Fruit fly (Drosophila melanogaster) whole organism, embryonic: ENCODE measurements around the gene yrt.

Source experiments
- Adf1 ChIP-seq: fragments of 200-800 bp; sonication (Bioruptor generic); IDR thresholded peaks from 2 replicates; pipeline ENCODE4 v1.3.6; 2022; ENCODE audit warnings: missing biosample characterization, missing genetic modification characterization
- B-H1 ChIP-seq: fragments of 200-800 bp; sonication (Bioruptor generic); IDR thresholded peaks from 3 replicates; pipeline ENCODE4 v1.3.6; 2022; ENCODE audit warnings: missing biosample characterization, missing genetic modification characterization
- CG10654 ChIP-seq: fragments of 200-800 bp; sonication (Bioruptor generic); optimal IDR thresholded peaks from 2 replicates; lab custom pipeline; 2016; ENCODE audit warnings: missing biosample characterization, missing genetic modification characterization
- CG10979 ChIP-seq: fragments of 200-800 bp; sonication (Bioruptor generic); optimal IDR thresholded peaks from 2 replicates; lab custom pipeline; 2018; ENCODE audit warnings: missing biosample characterization, mild to moderate bottlenecking, missing genetic modification characterization, moderate library complexity
- CG11560 ChIP-seq: fragments of 200-800 bp; sonication (Bioruptor generic); IDR thresholded peaks from 3 replicates; pipeline ENCODE4 v1.3.6; 2022; ENCODE audit warnings: missing biosample characterization, missing genetic modification characterization
- CG13424 ChIP-seq: fragments of 200-800 bp; sonication (Bioruptor generic); optimal IDR thresholded peaks from 2 replicates; lab custom pipeline; 2019; ENCODE audit warnings: missing biosample characterization, mild to moderate bottlenecking, missing genetic modification characterization, moderate library complexity
- CG15073 ChIP-seq: fragments of 200-800 bp; sonication (Bioruptor generic); optimal IDR thresholded peaks from 2 replicates; lab custom pipeline; 2016; ENCODE audit warnings: missing biosample characterization, missing genetic modification characterization
- CG2202 ChIP-seq: fragments of 200-800 bp; sonication (Bioruptor generic); optimal IDR thresholded peaks from 2 replicates; lab custom pipeline; 2018; ENCODE audit warnings: missing biosample characterization, mild to moderate bottlenecking, missing genetic modification characterization
- CG2712 ChIP-seq: fragments of 200-800 bp; optimal IDR thresholded peaks from 3 replicates; lab custom pipeline; 2019; ENCODE audit warnings: missing biosample characterization, mild to moderate bottlenecking, missing genetic modification characterization, moderate library complexity
- CG32772 ChIP-seq: fragments of 200-800 bp; sonication (Bioruptor generic); IDR thresholded peaks from 2 replicates; pipeline ENCODE4 v1.3.6; 2022; ENCODE audit warnings: missing biosample characterization, missing genetic modification characterization
- CG34224 ChIP-seq: fragments of 200-800 bp; sonication (Bioruptor generic); IDR thresholded peaks from 3 replicates; pipeline ENCODE4 v1.3.6; 2022; ENCODE audit warnings: missing biosample characterization, missing genetic modification characterization; ENCODE audit not compliant: partially characterized antibody
- CG34422 ChIP-seq: fragments of 200-800 bp; sonication (Bioruptor generic); IDR thresholded peaks from 3 replicates; pipeline ENCODE4 v1.3.6; 2022; ENCODE audit warnings: missing biosample characterization, missing genetic modification characterization
- CG43689 ChIP-seq: fragments of 200-800 bp; sonication (Bioruptor generic); IDR thresholded peaks from 2 replicates; pipeline ENCODE4 v1.3.6; 2022; ENCODE audit warnings: missing biosample characterization, missing genetic modification characterization
- CG7839 ChIP-seq: fragments of 200-800 bp; sonication (Bioruptor generic); optimal IDR thresholded peaks from 3 replicates; lab custom pipeline; 2018; ENCODE audit warnings: missing biosample characterization, mild to moderate bottlenecking, missing genetic modification characterization, moderate library complexity
- CG8924 ChIP-seq: fragments of 200-800 bp; optimal IDR thresholded peaks from 3 replicates; lab custom pipeline; 2019; ENCODE audit warnings: missing biosample characterization, mild to moderate bottlenecking, missing genetic modification characterization, moderate library complexity
- CG9437 ChIP-seq: fragments of 200-800 bp; sonication (Bioruptor generic); optimal IDR thresholded peaks from 2 replicates; lab custom pipeline; 2018; ENCODE audit warnings: missing biosample characterization, mild to moderate bottlenecking, missing genetic modification characterization
- CG9876 ChIP-seq: fragments of 200-800 bp; sonication (Bioruptor generic); optimal IDR thresholded peaks from 2 replicates; lab custom pipeline; 2016; ENCODE audit warnings: missing biosample characterization, missing genetic modification characterization
- Dp ChIP-seq: fragments of 200-800 bp; sonication (Bioruptor generic); optimal IDR thresholded peaks from 2 replicates; lab custom pipeline; 2018; ENCODE audit warnings: missing biosample characterization, mild to moderate bottlenecking, missing genetic modification characterization, moderate library complexity
- Dref ChIP-seq: fragments of 200-800 bp; sonication (Bioruptor generic); IDR thresholded peaks from 2 replicates; pipeline ENCODE4 v1.3.6; 2022; ENCODE audit warnings: missing biosample characterization, missing genetic modification characterization
- Eip74EF ChIP-seq, 2 experiments: fragments of 200-800 bp in 1 of 2; fragments of >200 bp in 1 of 2; sonication (Bioruptor generic) in 1 of 2; optimal IDR thresholded peaks; 2 replicates each; lab custom pipeline; 2017 to 2019; ENCODE audit warnings: missing biosample characterization in 2 of 2, missing genetic modification characterization in 2 of 2, mild to moderate bottlenecking in 1 of 2, moderate library complexity in 1 of 2
- Ets65A ChIP-seq: fragments of 200-800 bp; sonication (Bioruptor generic); peaks from one replicate; lab custom pipeline; 2016; ENCODE audit warnings: missing biosample characterization, missing genetic modification characterization
- Fer2 ChIP-seq: fragments of 200-800 bp; sonication (Bioruptor generic); optimal IDR thresholded peaks from 2 replicates; lab custom pipeline; 2018; ENCODE audit warnings: missing biosample characterization, mild to moderate bottlenecking, missing genetic modification characterization, moderate library complexity
- HLH3B ChIP-seq: fragments of 200-800 bp; sonication (Bioruptor generic); IDR thresholded peaks from 2 replicates; pipeline ENCODE4 v1.3.6; 2022; ENCODE audit warnings: missing biosample characterization, missing genetic modification characterization
- NfI ChIP-seq: fragments of 200-800 bp; sonication (Bioruptor generic); optimal IDR thresholded peaks from 3 replicates; lab custom pipeline; 2018; ENCODE audit warnings: missing biosample characterization, mild to moderate bottlenecking, missing genetic modification characterization, moderate library complexity
- Scr ChIP-seq: fragments of 200-800 bp; sonication (Bioruptor generic); IDR thresholded peaks from 2 replicates; pipeline ENCODE4 v1.3.6; 2022; ENCODE audit warnings: missing biosample characterization, missing genetic modification characterization; ENCODE audit not compliant: partially characterized antibody
- Trl ChIP-seq, 3 experiments: fragments of >200 bp in 2 of 3; fragments of 200-800 bp in 1 of 3; sonication (Bioruptor generic) in 1 of 3; optimal IDR thresholded peaks; 2 replicates in 1 of 3; 3 replicates in 2 of 3; lab custom pipeline; 2016 to 2017; ENCODE audit warnings: missing biosample characterization in 1 of 3, missing genetic modification characterization in 1 of 3
- YL-1 ChIP-seq: fragments of 200-800 bp; sonication (Bioruptor generic); optimal IDR thresholded peaks from 3 replicates; lab custom pipeline; 2017; ENCODE audit warnings: missing biosample characterization, mild to moderate bottlenecking, missing genetic modification characterization
- ab ChIP-seq: fragments of 200-800 bp; sonication (Bioruptor generic); optimal IDR thresholded peaks from 2 replicates; lab custom pipeline; 2016; ENCODE audit warnings: missing biosample characterization, missing genetic modification characterization
- ap ChIP-seq: fragments of 200-800 bp; sonication (Bioruptor generic); IDR thresholded peaks from 2 replicates; pipeline ENCODE4 v1.3.6; 2022; ENCODE audit warnings: missing biosample characterization, missing genetic modification characterization
- cas ChIP-seq: fragments of 200-800 bp; sonication (Bioruptor generic); IDR thresholded peaks from 2 replicates; pipeline ENCODE4 v1.3.6; 2022; ENCODE audit warnings: missing biosample characterization, missing genetic modification characterization
- corto ChIP-seq: fragments of 200-800 bp; sonication (Bioruptor generic); optimal IDR thresholded peaks from 2 replicates; lab custom pipeline; 2016; ENCODE audit warnings: missing biosample characterization, mild to moderate bottlenecking, missing genetic modification characterization, moderate library complexity
- eyg ChIP-seq: fragments of 200-800 bp; sonication (Bioruptor generic); optimal IDR thresholded peaks from 3 replicates; lab custom pipeline; 2016; ENCODE audit warnings: missing biosample characterization, missing genetic modification characterization
- gcm ChIP-seq: fragments of 200-800 bp; sonication (Bioruptor generic); optimal IDR thresholded peaks from 2 replicates; lab custom pipeline; 2019; ENCODE audit warnings: missing biosample characterization, mild to moderate bottlenecking, missing genetic modification characterization, moderate library complexity
- ham ChIP-seq: fragments of 200-800 bp; sonication (Bioruptor generic); IDR thresholded peaks from 2 replicates; pipeline ENCODE4 v1.3.6; 2022; ENCODE audit warnings: missing biosample characterization, missing genetic modification characterization
- hb ChIP-seq: fragments of 200-800 bp; sonication (Bioruptor generic); IDR thresholded peaks from 3 replicates; pipeline ENCODE4 v1.3.6; 2022; ENCODE audit warnings: missing biosample characterization, missing genetic modification characterization; ENCODE audit not compliant: partially characterized antibody
- knrl ChIP-seq: fragments of 200-800 bp; sonication (Bioruptor generic); IDR thresholded peaks from 3 replicates; pipeline ENCODE4 v1.3.6; 2022; ENCODE audit warnings: missing biosample characterization, missing genetic modification characterization; ENCODE audit not compliant: partially characterized antibody
- lmd ChIP-seq: fragments of 200-800 bp; sonication (Bioruptor generic); IDR thresholded peaks from 2 replicates; pipeline ENCODE4 v1.3.6; 2022; ENCODE audit warnings: missing biosample characterization, missing genetic modification characterization
- nau ChIP-seq: fragments of 200-800 bp; sonication (Bioruptor generic); optimal IDR thresholded peaks from 3 replicates; lab custom pipeline; 2017; ENCODE audit warnings: missing biosample characterization, mild to moderate bottlenecking, missing genetic modification characterization, missing genetic modification reagents
- otp ChIP-seq: fragments of 200-800 bp; sonication (Bioruptor generic); IDR thresholded peaks from 3 replicates; pipeline ENCODE4, ENCODE4 v1.3.6; 2022; ENCODE audit warnings: missing biosample characterization, missing genetic modification characterization
- rib ChIP-seq: fragments of 200-800 bp; sonication (Bioruptor generic); IDR thresholded peaks from 2 replicates; pipeline ENCODE4 v1.3.6; 2022; ENCODE audit warnings: missing biosample characterization, missing genetic modification characterization
- shn ChIP-seq: fragments of 200-800 bp; sonication (Bioruptor generic); optimal IDR thresholded peaks from 3 replicates; lab custom pipeline; 2016; ENCODE audit warnings: missing biosample characterization, missing genetic modification characterization
- slou ChIP-seq: fragments of 200-800 bp; sonication (Bioruptor generic); optimal IDR thresholded peaks from 3 replicates; lab custom pipeline; 2016; ENCODE audit warnings: missing biosample characterization, missing genetic modification characterization
- so ChIP-seq: fragments of 200-800 bp; sonication (Bioruptor generic); IDR thresholded peaks from 3 replicates; pipeline ENCODE4 v1.3.6; 2022; ENCODE audit warnings: missing biosample characterization, missing genetic modification characterization

Gene yrt

dm6 chr3R:13400902-13401721, 33.7 kb downstream of the yrt start (continued):
- TF ChIP-seq CG32772 (GFP tag; lab: Robert Waterston, UW) (peak; percentile 83), CG7839 (tag; lab: Kevin White, UChicago) (peak; percentile 95), lmd (GFP tag; lab: Robert Waterston, UW) (peak; percentile 90), cas (GFP tag; lab: Robert Waterston, UW) (0 out of 2 replicates have a peak, but pooled peaks have one; percentile 41), YL-1 (peak; percentile 3), NfI (GFP tag; lab: Kevin White, UChicago) (peak; percentile 90), otp (GFP tag; lab: Robert Waterston, UW) (peak; percentile 72), so (GFP tag; lab: Robert Waterston, UW) (peak; percentile 86), HLH3B (GFP tag; lab: Robert Waterston, UW) (peak; percentile 85), ham (0 out of 2 replicates have a peak, but pooled peaks have one; percentile 32), CG34422 (GFP tag; lab: Robert Waterston, UW) (peak; percentile 85), B-H1 (GFP tag; lab: Robert Waterston, UW) (peak; percentile 73), gcm (GFP tag; lab: Kevin White, UChicago) (peak; percentile 90), knrl (GFP tag; lab: Robert Waterston, UW) (no peak), ap (peak; percentile 68), shn (GFP tag; lab: Kevin White, UChicago) (peak; percentile 92), ab (peak; percentile 52), CG34224 (GFP tag; lab: Robert Waterston, UW) (no peak; the same call in 2 of the 3 replicates), Eip74EF (GFP tag; optimal IDR thresholded peaks at IDR 0.05; lab: Kevin White, UChicago) (peak in 1 of 2 experiments; percentile 92), corto (peak; percentile 48), CG11560 (tag; lab: Robert Waterston, UW) (peak; percentile 62; the same call in 2 of the 3 replicates), CG13424 (tag; lab: Kevin White, UChicago) (peak; percentile 92), nau (GFP tag; lab: Kevin White, UChicago) (peak; percentile 76), CG10654 (GFP tag; lab: Kevin White, UChicago) (peak; percentile 85), Fer2 (tag; lab: Kevin White, UChicago) (peak; percentile 27), CG2202 (tag; lab: Kevin White, UChicago) (peak; percentile 89), Scr (GFP tag; lab: Robert Waterston, UW) (no peak), CG9876 (GFP tag; lab: Kevin White, UChicago) (peak; percentile 68), CG9437 (GFP tag; lab: Kevin White, UChicago) (peak; percentile 88), Dp (no peak), CG15073 (GFP tag; lab: Kevin White, UChicago) (peak; percentile 64), CG8924 (tag; lab: Kevin White, UChicago) (peak; percentile 92)

DNA sequence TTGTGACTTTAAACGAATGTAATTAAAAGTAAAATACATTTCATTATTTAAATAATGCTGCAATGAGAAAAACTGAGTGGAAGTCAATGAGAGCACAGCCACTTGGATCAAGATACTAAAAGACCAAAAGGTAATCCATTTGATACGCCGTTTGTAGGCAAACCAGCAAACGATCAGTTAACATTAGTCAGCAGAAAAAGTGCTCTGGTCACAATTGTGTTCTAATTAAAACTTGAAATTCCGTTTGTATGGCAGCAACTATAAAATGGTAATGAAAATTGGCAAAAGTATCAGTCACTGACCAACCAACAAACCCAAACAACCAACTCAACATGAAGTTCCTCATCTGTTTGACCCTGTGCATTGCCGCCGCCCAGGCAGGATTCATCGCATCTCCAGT, 37.2 kb downstream of the yrt start, which contains the start of gene CG14377:
CG14377 (plus strand) TSS at position 301 of the 400 bp plus-strand sequence.
- TF ChIP-seq CG2712: no peak
- 0 out of 2 replicates have a peak, but pooled peaks have one; percentile 19 for TF ChIP-seq Dref
- TF ChIP-seq, all 482 proteins: peak for 1

DNA sequence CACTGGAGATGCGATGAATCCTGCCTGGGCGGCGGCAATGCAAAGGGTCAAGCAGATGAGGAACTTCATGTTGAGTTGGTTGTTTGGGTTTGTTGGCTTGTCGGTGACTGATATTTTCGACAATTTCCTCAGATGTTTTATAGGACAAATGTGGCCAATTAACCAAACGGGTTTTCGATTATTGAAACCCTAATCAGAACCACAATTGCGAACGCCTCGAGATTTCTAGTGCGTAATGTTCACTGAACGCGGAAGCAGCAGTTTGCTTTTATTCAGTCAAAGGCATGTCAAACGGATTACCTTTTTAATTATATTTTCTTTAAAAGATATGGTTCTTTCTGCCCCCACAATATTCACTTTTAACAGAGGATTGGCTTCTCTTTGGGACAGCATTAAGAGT, 37.7 kb downstream of the yrt start, which contains the start of gene CG14374:
CG14374 (minus strand) TSS at position 101 of the 400 bp plus-strand sequence.
- no peak for TF ChIP-seq rib (GFP tag; lab: Robert Waterston, UW)
- no peak for TF ChIP-seq CG10979 (tag; lab: Kevin White, UChicago)
- no peak for TF ChIP-seq eyg (GFP tag; lab: Kevin White, UChicago)
- no peak for TF ChIP-seq hb (GFP tag; lab: Robert Waterston, UW)
- no peak for TF ChIP-seq slou (GFP tag; lab: Kevin White, UChicago)
- peak; percentile 81 for TF ChIP-seq Ets65A (GFP tag; lab: Kevin White, UChicago)
- TF ChIP-seq CG43689 (GFP tag; lab: Robert Waterston, UW): no peak
- TF ChIP-seq Adf1 (GFP tag; lab: Robert Waterston, UW): no peak
- TF ChIP-seq Trl (optimal IDR thresholded peaks at IDR 0.05; lab: Kevin White, UChicago): no peak
- TF ChIP-seq Trl (GFP tag; optimal IDR thresholded peaks at IDR 0.05; lab: Kevin White, UChicago): no peak
